Fruit fly (Drosophila melanogaster) whole organism: Measurements from ENCODE around the gene CG31251.

Experiments
- CG8478 ChIP-seq: fragments of >200 bp; optimal IDR thresholded peaks from 2 replicates; lab custom pipeline; 2018; ENCODE audit warnings: inconsistent platforms
- EcR ChIP-seq, 2 experiments: fragments of >200 bp; optimal IDR thresholded peaks; 2 replicates each; lab custom pipeline; 2017; ENCODE audit warnings: missing biosample characterization in 2 of 2, missing genetic modification characterization in 2 of 2, missing genetic modification reagents in 2 of 2
- usp ChIP-seq: fragments of >200 bp; optimal IDR thresholded peaks from 2 replicates; lab custom pipeline; 2017; ENCODE audit warnings: missing biosample characterization, missing genetic modification characterization, mixed read lengths

DNA sequence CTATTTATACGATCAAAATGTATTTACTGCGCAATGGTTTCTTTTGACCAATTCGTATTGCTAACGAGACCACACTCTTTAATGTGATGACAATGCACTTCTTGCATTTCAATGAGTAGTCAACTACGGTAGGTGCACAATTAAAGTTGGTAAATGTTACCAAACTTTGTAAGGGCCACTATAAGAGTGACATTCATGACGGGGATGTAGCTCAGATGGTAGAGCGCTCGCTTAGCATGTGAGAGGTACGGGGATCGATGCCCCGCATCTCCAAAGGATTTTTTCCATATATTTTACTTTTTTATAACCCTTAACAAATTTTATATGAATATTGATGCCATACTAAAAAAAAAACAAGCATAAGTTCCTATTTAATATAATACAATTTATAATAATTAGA, 16.7 kb downstream of the CG31251 start:
- TF ChIP-seq CG8478 (lab: Kevin White, UChicago) (no peak), EcR (GFP tag; optimal IDR thresholded peaks at IDR 0.05; lab: Kevin White, UChicago) (no peak), usp (GFP tag; lab: Kevin White, UChicago) (no peak)
